Fruit fly (Drosophila melanogaster) whole organism, prepupa: Measurements from ENCODE around the gene Vm26Ac.

Source experiments
- Blimp-1 ChIP-seq: fragments of 200-800 bp; sonication (Bioruptor generic); optimal IDR thresholded peaks from 3 replicates; lab custom pipeline; 2017; ENCODE audit warnings: missing biosample characterization, missing genetic modification characterization, mild to moderate bottlenecking, moderate library complexity, missing genetic modification reagents
- CG10669 ChIP-seq: fragments of 200-800 bp; sonication (Bioruptor generic); optimal IDR thresholded peaks from 3 replicates; lab custom pipeline; 2018; ENCODE audit warnings: missing biosample characterization, mild to moderate bottlenecking, missing genetic modification characterization, moderate library complexity
- CG11762 ChIP-seq: fragments of 200-800 bp; sonication (Bioruptor generic); optimal IDR thresholded peaks from 3 replicates; lab custom pipeline; 2016; ENCODE audit warnings: missing biosample characterization, missing genetic modification characterization; ENCODE audit not compliant: insufficient read depth
- CG11902 ChIP-seq: fragments of 200-800 bp; sonication (Bioruptor generic); optimal IDR thresholded peaks from 3 replicates; lab custom pipeline; 2016; ENCODE audit warnings: missing biosample characterization, missing genetic modification characterization
- CG15336 ChIP-seq: fragments of 200-800 bp; sonication (Bioruptor generic); IDR thresholded peaks from 2 replicates; pipeline ENCODE4 v1.3.6; 2022; ENCODE audit warnings: missing biosample characterization, missing genetic modification characterization
- CG16779 ChIP-seq: fragments of 200-800 bp; sonication (Bioruptor generic); optimal IDR thresholded peaks from 3 replicates; lab custom pipeline; 2017; ENCODE audit warnings: missing biosample characterization, mild to moderate bottlenecking, missing genetic modification characterization
- CG31627 ChIP-seq: fragments of 200-800 bp; sonication (Bioruptor generic); optimal IDR thresholded peaks from 3 replicates; lab custom pipeline; 2016; ENCODE audit warnings: missing biosample characterization, missing genetic modification characterization
- CG32006 ChIP-seq: fragments of 200-800 bp; sonication (Bioruptor generic); optimal IDR thresholded peaks from 3 replicates; lab custom pipeline; 2017; ENCODE audit warnings: missing biosample characterization, mild to moderate bottlenecking, missing genetic modification characterization
- CG34406 ChIP-seq: fragments of 200-800 bp; sonication (Bioruptor generic); optimal IDR thresholded peaks from 3 replicates; lab custom pipeline; 2016; ENCODE audit warnings: missing biosample characterization, missing genetic modification characterization
- CG3919 ChIP-seq: fragments of 200-800 bp; sonication (Bioruptor generic); optimal IDR thresholded peaks from 3 replicates; lab custom pipeline; 2016; ENCODE audit warnings: missing biosample characterization, missing genetic modification characterization
- CG4318 ChIP-seq: fragments of 200-800 bp; sonication (Bioruptor generic); optimal IDR thresholded peaks from 3 replicates; lab custom pipeline; 2017; ENCODE audit warnings: missing biosample characterization, mild to moderate bottlenecking, missing genetic modification characterization
- CG6163 ChIP-seq: fragments of 200-800 bp; sonication (Bioruptor generic); IDR thresholded peaks from 3 replicates; pipeline ENCODE4 v1.3.6; 2022; ENCODE audit warnings: missing biosample characterization, missing genetic modification characterization
- CG6792 ChIP-seq: fragments of 200-800 bp; sonication (Bioruptor generic); optimal IDR thresholded peaks from 3 replicates; lab custom pipeline; 2016; ENCODE audit warnings: missing biosample characterization, missing genetic modification characterization
- CG6854 ChIP-seq: fragments of 200-800 bp; sonication (Bioruptor generic); optimal IDR thresholded peaks from 2 replicates; lab custom pipeline; 2017; ENCODE audit warnings: missing biosample characterization, mild to moderate bottlenecking, missing genetic modification characterization
- CG8119 ChIP-seq: fragments of 200-800 bp; sonication (Bioruptor generic); IDR thresholded peaks from 3 replicates; pipeline ENCODE4 v1.3.6; 2022; ENCODE audit warnings: missing biosample characterization, missing genetic modification characterization
- CG8319 ChIP-seq: fragments of 200-800 bp; sonication (Bioruptor generic); optimal IDR thresholded peaks from 3 replicates; lab custom pipeline; 2016; ENCODE audit warnings: missing biosample characterization, missing genetic modification characterization
- CG8632 ChIP-seq: fragments of 200-800 bp; sonication (Bioruptor generic); optimal IDR thresholded peaks from 3 replicates; lab custom pipeline; 2016; ENCODE audit warnings: missing biosample characterization, missing genetic modification characterization
- CG9139 ChIP-seq: fragments of 200-800 bp; sonication (Bioruptor generic); optimal IDR thresholded peaks from 3 replicates; lab custom pipeline; 2017; ENCODE audit warnings: missing biosample characterization, mild to moderate bottlenecking, missing genetic modification characterization
- Eip78C ChIP-seq: fragments of 200-800 bp; sonication (Bioruptor generic); peaks from one replicate; lab custom pipeline; 2016; ENCODE audit warnings: missing biosample characterization, missing genetic modification characterization
- Ets96B ChIP-seq: fragments of 200-800 bp; optimal IDR thresholded peaks from 2 replicates; lab custom pipeline; 2019; ENCODE audit warnings: missing biosample characterization, mild to moderate bottlenecking, missing genetic modification characterization, moderate library complexity
- Gug ChIP-seq: fragments of 200-800 bp; sonication (Bioruptor generic); IDR thresholded peaks from 2 replicates; pipeline ENCODE4 v1.3.6; 2022; ENCODE audit warnings: missing biosample characterization, missing genetic modification characterization
- Hr38 ChIP-seq: sonication (Bioruptor generic); optimal IDR thresholded peaks from 2 replicates; lab custom pipeline; 2016; ENCODE audit warnings: missing biosample characterization, missing genetic modification characterization
- Hr39 ChIP-seq: fragments of 200-800 bp; sonication (Bioruptor generic); optimal IDR thresholded peaks from 2 replicates; lab custom pipeline; 2016; ENCODE audit warnings: missing biosample characterization, missing genetic modification characterization
- Hr4 ChIP-seq: fragments of 200-800 bp; sonication (Bioruptor generic); optimal IDR thresholded peaks from 3 replicates; lab custom pipeline; 2016; ENCODE audit warnings: missing biosample characterization, missing genetic modification characterization
- OdsH ChIP-seq: fragments of 200-800 bp; sonication (Bioruptor generic); optimal IDR thresholded peaks from 3 replicates; lab custom pipeline; 2016; ENCODE audit warnings: missing biosample characterization, missing genetic modification characterization
- Smox ChIP-seq: fragments of 200-800 bp; sonication (Bioruptor generic); optimal IDR thresholded peaks from 3 replicates; lab custom pipeline; 2016; ENCODE audit warnings: missing biosample characterization, missing genetic modification characterization
- Sox15 ChIP-seq: fragments of 200-800 bp; sonication (Bioruptor generic); optimal IDR thresholded peaks from 3 replicates; lab custom pipeline; 2016; ENCODE audit warnings: missing biosample characterization, missing genetic modification characterization
- achi ChIP-seq: fragments of 200-800 bp; sonication (Bioruptor generic); optimal IDR thresholded peaks from 3 replicates; lab custom pipeline; 2016; ENCODE audit warnings: missing biosample characterization, missing genetic modification characterization
- acj6 ChIP-seq: fragments of 200-800 bp; sonication (Bioruptor generic); optimal IDR thresholded peaks from 3 replicates; lab custom pipeline; 2016; ENCODE audit warnings: missing biosample characterization, missing genetic modification characterization
- cyc ChIP-seq: fragments of 200-800 bp; sonication (Bioruptor generic); optimal IDR thresholded peaks from 3 replicates; lab custom pipeline; 2016; ENCODE audit warnings: missing biosample characterization, missing genetic modification characterization
- dsx ChIP-seq: fragments of 200-800 bp; optimal IDR thresholded peaks from 3 replicates; lab custom pipeline; 2019; ENCODE audit warnings: missing biosample characterization, mild to moderate bottlenecking, missing genetic modification characterization, moderate library complexity; ENCODE audit not compliant: poor library complexity, severe bottlenecking
- eg ChIP-seq: fragments of 200-800 bp; sonication (Bioruptor generic); IDR thresholded peaks from 3 replicates; pipeline ENCODE4 v1.3.6; 2022; ENCODE audit warnings: missing biosample characterization, missing genetic modification characterization
- fd59A ChIP-seq: fragments of 200-800 bp; sonication (Bioruptor generic); optimal IDR thresholded peaks from 2 replicates; lab custom pipeline; 2017; ENCODE audit warnings: missing biosample characterization, mild to moderate bottlenecking, missing genetic modification characterization, missing genetic modification reagents
- fd85E ChIP-seq: fragments of 200-800 bp; sonication (Bioruptor generic); optimal IDR thresholded peaks from 3 replicates; lab custom pipeline; 2016; ENCODE audit warnings: missing biosample characterization, missing genetic modification characterization
- fkh ChIP-seq: fragments of 200-800 bp; sonication (Bioruptor generic); optimal IDR thresholded peaks from 3 replicates; lab custom pipeline; 2017; ENCODE audit warnings: missing biosample characterization, mild to moderate bottlenecking, missing genetic modification characterization, moderate library complexity
- net ChIP-seq: fragments of 200-800 bp; sonication (Bioruptor generic); optimal IDR thresholded peaks from 3 replicates; lab custom pipeline; 2016; ENCODE audit warnings: missing biosample characterization, missing genetic modification characterization
- pdm3 ChIP-seq: fragments of 200-800 bp; sonication (Bioruptor generic); optimal IDR thresholded peaks from 3 replicates; lab custom pipeline; 2016; ENCODE audit warnings: missing biosample characterization, missing genetic modification characterization
- salr ChIP-seq, 2 experiments: fragments of 200-800 bp; sonication (Bioruptor generic); optimal IDR thresholded peaks; 3 replicates each; lab custom pipeline; 2016 to 2018; ENCODE audit warnings: missing biosample characterization in 2 of 2, missing genetic modification characterization in 2 of 2, mild to moderate bottlenecking in 1 of 2
- spab ChIP-seq: fragments of 200-800 bp; sonication (Bioruptor generic); optimal IDR thresholded peaks from 2 replicates; lab custom pipeline; 2017; ENCODE audit warnings: missing biosample characterization, mild to moderate bottlenecking, missing genetic modification characterization, missing genetic modification reagents
- ss ChIP-seq, 2 experiments: fragments of 200-800 bp; sonication (Bioruptor generic); optimal IDR thresholded peaks; 2 replicates in 1 of 2; 3 replicates in 1 of 2; lab custom pipeline; 2017 to 2018; ENCODE audit warnings: mild to moderate bottlenecking in 2 of 2, missing biosample characterization in 2 of 2, missing genetic modification characterization in 2 of 2, moderate library complexity in 1 of 2
- svp ChIP-seq: fragments of 200-800 bp; sonication (Bioruptor generic); peaks from one replicate; lab custom pipeline; 2016; ENCODE audit warnings: missing biosample characterization, missing genetic modification characterization
- topi ChIP-seq: fragments of 200-800 bp; sonication (Bioruptor generic); optimal IDR thresholded peaks from 3 replicates; lab custom pipeline; 2016; ENCODE audit warnings: missing biosample characterization, missing genetic modification characterization

Vm26Ac gene

DNA sequence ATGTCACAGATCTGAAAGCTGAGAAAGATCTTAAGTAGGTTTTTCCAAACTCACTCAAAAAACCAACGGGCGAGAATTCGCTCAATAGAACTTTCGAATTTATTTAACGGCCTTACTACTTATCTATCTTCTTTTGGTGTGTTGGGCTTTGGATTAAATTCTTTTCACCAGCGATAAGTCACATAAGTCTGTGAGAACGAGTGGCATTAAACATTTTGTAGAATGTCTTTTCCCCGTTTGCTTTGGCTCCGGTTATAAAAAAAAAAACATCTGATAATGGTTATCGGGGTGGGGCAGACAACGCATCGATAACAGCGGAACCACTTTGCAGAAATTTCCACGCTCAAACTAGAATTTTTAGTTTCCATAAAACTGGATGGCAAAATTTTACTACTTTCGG is 17.2 kb upstream of the Vm26Ac start:
- TF ChIP-seq CG31627 (GFP tag; lab: Kevin White, UChicago) (no peak), CG9139 (GFP tag; lab: Kevin White, UChicago) (no peak), CG8632 (GFP tag; lab: Kevin White, UChicago) (no peak), acj6 (no peak), CG34406 (GFP tag; lab: Kevin White, UChicago) (no peak), Hr38 (no peak), fd59A (no peak), CG10669 (GFP tag; lab: Kevin White, UChicago) (no peak), OdsH (no peak), Sox15 (GFP tag; lab: Kevin White, UChicago) (no peak), Blimp-1 (no peak), fkh (GFP tag; lab: Kevin White, UChicago) (no peak), CG15336 (GFP tag; lab: Robert Waterston, UW) (no peak), cyc (GFP tag; lab: Kevin White, UChicago) (no peak)

DNA sequence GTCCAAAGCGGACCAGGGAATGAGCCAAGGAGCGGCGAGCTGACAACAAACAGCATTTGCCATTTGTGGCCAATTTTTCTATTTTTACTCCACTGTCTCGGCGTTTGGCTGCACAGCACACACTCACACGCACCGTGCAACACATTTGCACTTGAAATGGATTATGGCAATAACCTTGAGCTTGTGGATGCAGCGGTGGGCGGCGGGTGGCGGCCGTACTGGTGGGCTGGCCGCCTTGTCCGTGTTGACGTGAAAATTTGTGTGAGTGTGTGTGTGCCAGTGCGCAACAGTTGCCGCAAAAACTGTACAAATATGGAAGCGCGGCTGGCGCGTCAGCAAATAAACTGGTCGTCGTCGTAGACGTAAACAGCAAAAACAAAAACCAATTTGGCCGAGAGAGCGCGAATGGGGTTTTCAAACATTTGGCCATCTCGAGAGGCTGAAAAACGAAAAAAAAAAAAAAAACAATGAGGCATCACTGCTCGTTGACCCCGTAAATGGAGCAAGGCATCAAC is 16.7 kb upstream of the Vm26Ac start:
- peak; percentile 72 for TF ChIP-seq svp (GFP tag; lab: Kevin White, UChicago)
- TF ChIP-seq net = no peak
- peak; percentile 50 for TF ChIP-seq fkh (GFP tag; lab: Kevin White, UChicago)
- TF ChIP-seq CG8319 (GFP tag; lab: Kevin White, UChicago) = no peak
- no peak for TF ChIP-seq Ets96B (tag; lab: Kevin White, UChicago)
- TF ChIP-seq CG8119 (GFP tag; lab: Robert Waterston, UW) = 0 out of 3 replicates have a peak, but pooled peaks have one; percentile 18
- no peak for TF ChIP-seq Eip78C (GFP tag; lab: Kevin White, UChicago)
- TF ChIP-seq Gug (GFP tag; lab: Robert Waterston, UW) = no peak
- TF ChIP-seq CG16779 (tag; lab: Kevin White, UChicago) = no peak
- no peak for TF ChIP-seq fd85E (GFP tag; lab: Kevin White, UChicago)
- peak; percentile 38; the same call in 2 of the 3 replicates for TF ChIP-seq eg (GFP tag; lab: Robert Waterston, UW)
- TF ChIP-seq CG15336 (GFP tag; lab: Robert Waterston, UW) = peak; percentile 13; the same call in 1 of the 2 replicates
- TF ChIP-seq dsx (GFP tag; lab: Kevin White, UChicago) = peak; percentile 26
- no peak for TF ChIP-seq CG4318
- TF ChIP-seq CG6163 (GFP tag; lab: Robert Waterston, UW) = no peak
- no peak for TF ChIP-seq Smox
- no peak for TF ChIP-seq Hr4 (GFP tag; lab: Kevin White, UChicago)
- no peak for TF ChIP-seq CG31627 (GFP tag; lab: Kevin White, UChicago)
- no peak for TF ChIP-seq CG3919 (GFP tag; lab: Kevin White, UChicago)

DNA sequence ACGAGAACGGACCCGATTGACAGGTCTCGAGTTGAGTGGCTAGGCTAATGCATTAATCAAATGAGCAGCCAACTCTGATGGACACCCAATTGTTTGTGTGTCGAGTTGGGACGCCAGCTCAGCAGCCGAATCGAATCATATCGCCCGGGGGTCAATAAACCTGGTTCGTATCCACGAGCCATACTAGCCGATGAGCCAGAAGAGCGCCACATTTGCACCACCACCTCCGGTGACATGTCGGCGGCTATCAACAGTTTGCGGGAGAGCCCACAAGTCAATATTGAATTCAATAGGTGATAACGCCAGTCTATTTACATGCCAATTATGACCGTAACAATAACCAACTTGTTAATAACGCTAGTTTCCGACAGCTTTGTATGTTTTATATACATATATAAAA is 15.7 kb upstream of the Vm26Ac start:
- TF ChIP-seq fd85E (GFP tag; lab: Kevin White, UChicago) (no peak), ss (GFP tag; optimal IDR thresholded peaks at IDR 0.05; lab: Kevin White, UChicago) (peak in 1 of 2 experiments; percentile 16), fkh (GFP tag; lab: Kevin White, UChicago) (peak; percentile 95), eg (GFP tag; lab: Robert Waterston, UW) (no peak), CG32006 (GFP tag; lab: Kevin White, UChicago) (no peak), pdm3 (GFP tag; lab: Kevin White, UChicago) (no peak), CG11762 (GFP tag; lab: Kevin White, UChicago) (no peak), CG10669 (GFP tag; lab: Kevin White, UChicago) (no peak), CG34406 (GFP tag; lab: Kevin White, UChicago) (no peak), Smox (no peak), CG9139 (GFP tag; lab: Kevin White, UChicago) (no peak), salr (GFP tag; optimal IDR thresholded peaks at IDR 0.05; lab: Kevin White, UChicago) (no peak), achi (no peak), Sox15 (GFP tag; lab: Kevin White, UChicago) (no peak), Eip78C (GFP tag; lab: Kevin White, UChicago) (peak; percentile 56), CG8119 (GFP tag; lab: Robert Waterston, UW) (no peak), spab (peak; percentile 6), fd59A (no peak), topi (GFP tag; lab: Kevin White, UChicago) (no peak), cyc (GFP tag; lab: Kevin White, UChicago) (no peak), CG6792 (no peak), CG16779 (tag; lab: Kevin White, UChicago) (no peak), svp (GFP tag; lab: Kevin White, UChicago) (peak; percentile 85), CG6854 (GFP tag; lab: Kevin White, UChicago) (no peak), Hr39 (GFP tag; lab: Kevin White, UChicago) (no peak), net (no peak), CG11902 (no peak)
- TF ChIP-seq, all 60 proteins: peak for 5
